Worm (Caenorhabditis elegans) whole organism, early embryonic: ENCODE measurements around the gene F40G9.5.

ENCODE experiments used
- B0310.2 ChIP-seq: sonication (generic microtip); optimal IDR thresholded peaks from 2 replicates; lab custom pipeline; 2016; ENCODE audit warnings: mild to moderate bottlenecking, missing genetic modification characterization, missing compliant biosample characterization
- F13C5.2 ChIP-seq: sonication (generic microtip); optimal IDR thresholded peaks from 2 replicates; lab custom pipeline; 2017; ENCODE audit warnings: mild to moderate bottlenecking, missing genetic modification characterization, inconsistent platforms, missing compliant biosample characterization
- aly-1 ChIP-seq: sonication (generic microtip); optimal IDR thresholded peaks from 2 replicates; lab custom pipeline; 2016; ENCODE audit warnings: missing genetic modification characterization, missing compliant biosample characterization
- ama-1 ChIP-seq: fragments of 150-350 bp; optimal IDR thresholded peaks from 2 replicates; lab custom pipeline; 2014
- ceh-13 ChIP-seq: fragments of 200-800 bp; sonication (Bioruptor generic); optimal IDR thresholded peaks from 2 replicates; lab custom pipeline; 2018; ENCODE audit warnings: mild to moderate bottlenecking, missing genetic modification characterization, missing compliant biosample characterization
- ceh-36 ChIP-seq: sonication (generic microtip); optimal IDR thresholded peaks from 2 replicates; lab custom pipeline; 2016; ENCODE audit warnings: missing genetic modification characterization, inconsistent platforms, missing compliant biosample characterization
- ets-7 ChIP-seq: sonication (generic microtip); optimal IDR thresholded peaks from 2 replicates; lab custom pipeline; 2016; ENCODE audit warnings: missing genotype, missing genetic modification characterization, missing compliant biosample characterization
- flt-1 ChIP-seq: fragments of 200-800 bp; sonication (Bioruptor generic); IDR thresholded peaks from 2 replicates; pipeline ENCODE4 v1.3.6; 2022; ENCODE audit warnings: missing genetic modification characterization, missing compliant biosample characterization
- hmbx-1 ChIP-seq: sonication (generic microtip); optimal IDR thresholded peaks from 2 replicates; lab custom pipeline; 2016; ENCODE audit warnings: mild to moderate bottlenecking, missing genetic modification characterization, missing compliant biosample characterization
- hmg-4 ChIP-seq: fragments of 200-800 bp; sonication (Bioruptor generic); optimal IDR thresholded peaks from 2 replicates; lab custom pipeline; 2018; ENCODE audit warnings: mild to moderate bottlenecking, missing genetic modification characterization, missing compliant biosample characterization
- hnd-1 ChIP-seq: sonication (generic microtip); optimal IDR thresholded peaks from 2 replicates; lab custom pipeline; 2016; ENCODE audit warnings: missing genetic modification characterization, missing compliant biosample characterization
- pes-1 ChIP-seq: fragments of 200-800 bp; sonication (Bioruptor generic); IDR thresholded peaks from 2 replicates; pipeline ENCODE4 v1.3.6; 2022; ENCODE audit warnings: missing genetic modification reagents, missing genetic modification characterization, missing compliant biosample characterization
- scrt-1 ChIP-seq: fragments of 200-800 bp; sonication (Bioruptor generic); IDR thresholded peaks from 2 replicates; pipeline ENCODE4 v1.3.6; 2022; ENCODE audit warnings: missing genetic modification characterization, missing compliant biosample characterization
- sea-1 ChIP-seq: fragments of 200-800 bp; sonication (Bioruptor generic); conservative IDR thresholded peaks from 2 replicates; pipeline ENCODE4 v1.3.6; 2022; ENCODE audit warnings: missing genetic modification characterization, missing compliant biosample characterization
- tbx-11 ChIP-seq: fragments of 200-800 bp; sonication (Bioruptor generic); IDR thresholded peaks from 2 replicates; pipeline ENCODE4 v1.3.6; 2022; ENCODE audit warnings: missing genetic modification characterization, missing compliant biosample characterization
- tbx-37 ChIP-seq: fragments of 200-800 bp; sonication (Bioruptor generic); conservative IDR thresholded peaks from 2 replicates; pipeline ENCODE4 v1.3.6; 2022; ENCODE audit warnings: missing genetic modification reagents, missing genetic modification characterization, missing compliant biosample characterization
- tra-4 ChIP-seq: sonication (generic microtip); optimal IDR thresholded peaks from 2 replicates; lab custom pipeline; 2017; ENCODE audit warnings: missing genetic modification characterization, missing compliant biosample characterization

F40G9.5 gene

DNA sequence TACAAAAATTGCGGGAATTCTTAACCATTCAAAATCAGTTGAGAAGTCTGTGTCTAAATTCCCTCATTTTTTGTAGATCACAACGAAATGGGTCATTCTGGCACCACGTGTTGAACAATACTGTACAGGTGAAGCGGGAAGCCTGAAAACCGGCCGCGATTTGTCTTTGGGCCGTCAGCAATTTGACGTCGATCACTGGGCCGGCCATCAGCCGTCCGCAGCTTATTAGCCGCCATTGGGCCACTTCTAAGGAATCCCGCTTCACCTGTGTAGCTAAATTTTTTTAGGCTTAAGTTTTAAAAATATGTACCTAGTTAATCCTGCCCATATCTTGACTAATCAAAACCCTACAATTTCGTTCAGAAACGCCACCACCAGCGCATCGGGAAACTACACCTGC lies 21.4 kb upstream of the F40G9.5 start:
- no peak for TF ChIP-seq aly-1 (tag; lab: Kevin White, UChicago)
- no peak for TF ChIP-seq scrt-1 (GFP tag; lab: Robert Waterston, UW)
- no peak for TF ChIP-seq hnd-1 (tag; lab: Kevin White, UChicago)
- no peak for TF ChIP-seq tra-4 (tag; lab: Kevin White, UChicago)
- no peak for TF ChIP-seq tbx-37 (GFP tag; lab: Robert Waterston, UW)
- no peak for TF ChIP-seq tbx-11
- TF ChIP-seq flt-1 (GFP tag; lab: Robert Waterston, UW) = no peak
- TF ChIP-seq ets-7 (tag; lab: Kevin White, UChicago) = no peak
- no peak for TF ChIP-seq pes-1 (GFP tag; lab: Robert Waterston, UW)

DNA sequence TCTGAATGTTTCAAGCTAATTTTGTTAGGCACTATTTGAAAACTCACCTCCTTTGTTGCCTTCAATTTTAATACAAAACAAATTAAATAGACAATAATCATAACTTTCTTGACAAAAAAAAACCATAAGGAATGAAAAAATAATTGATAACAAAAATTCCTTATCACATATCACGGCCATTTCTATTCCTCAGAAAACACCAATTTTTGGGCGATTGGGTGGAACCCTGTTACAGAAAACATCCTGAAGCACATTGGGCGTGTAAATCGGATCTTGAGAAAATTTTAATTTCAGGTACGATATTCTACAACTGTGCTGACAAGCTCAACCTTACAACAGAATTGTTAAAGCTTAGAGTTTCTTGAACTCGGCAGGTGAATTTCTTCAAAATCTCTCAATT lies 16.3 kb upstream of the F40G9.5 start, which contains the start of gene F40G9.8:
TSS of gene F40G9.8 (minus strand) at position 101 of the 400 bp plus-strand sequence.
- TF ChIP-seq ceh-36 (tag; lab: Kevin White, UChicago) (no peak), B0310.2 (tag; lab: Kevin White, UChicago) (no peak), flt-1 (GFP tag; lab: Robert Waterston, UW) (no peak), hnd-1 (tag; lab: Kevin White, UChicago) (no peak), scrt-1 (GFP tag; lab: Robert Waterston, UW) (no peak), tbx-11 (no peak), ceh-13 (no peak), ets-7 (tag; lab: Kevin White, UChicago) (no peak), aly-1 (tag; lab: Kevin White, UChicago) (no peak), hmg-4 (GFP tag; lab: Kevin White, UChicago) (no peak), sea-1 (GFP tag; lab: Robert Waterston, UW) (no peak), ama-1 (no peak), tbx-37 (GFP tag; lab: Robert Waterston, UW) (no peak)

DNA sequence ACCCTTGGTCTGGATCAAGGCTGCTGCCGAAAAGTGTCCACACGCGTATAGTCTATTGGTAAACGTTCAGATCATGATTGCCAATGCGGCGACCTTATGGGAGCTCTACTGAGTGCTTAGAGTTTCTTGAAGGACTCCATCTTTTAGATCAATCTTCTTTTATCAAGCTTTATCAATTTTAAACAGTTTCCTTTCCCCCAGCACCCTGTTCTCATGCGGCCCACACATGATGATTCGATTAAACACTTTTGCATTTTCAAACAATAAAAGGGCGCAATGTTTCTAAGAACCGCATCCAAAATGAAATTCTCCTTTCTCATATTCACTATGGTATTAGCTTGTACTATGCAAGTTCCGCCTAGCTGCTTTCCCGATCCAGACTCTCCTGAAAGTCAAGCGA lies 15.7 kb upstream of the F40G9.5 start, which contains the start of gene F40G9.7:
TSS of gene F40G9.7 (plus strand) at position 301 of the 400 bp plus-strand sequence.
- TF ChIP-seq hmbx-1 (tag; lab: Kevin White, UChicago) (no peak), ets-7 (tag; lab: Kevin White, UChicago) (no peak), pes-1 (GFP tag; lab: Robert Waterston, UW) (no peak), scrt-1 (GFP tag; lab: Robert Waterston, UW) (no peak), flt-1 (GFP tag; lab: Robert Waterston, UW) (no peak), hmg-4 (GFP tag; lab: Kevin White, UChicago) (no peak), ceh-36 (tag; lab: Kevin White, UChicago) (no peak), F13C5.2 (tag; lab: Kevin White, UChicago) (no peak), tra-4 (tag; lab: Kevin White, UChicago) (no peak)

DNA sequence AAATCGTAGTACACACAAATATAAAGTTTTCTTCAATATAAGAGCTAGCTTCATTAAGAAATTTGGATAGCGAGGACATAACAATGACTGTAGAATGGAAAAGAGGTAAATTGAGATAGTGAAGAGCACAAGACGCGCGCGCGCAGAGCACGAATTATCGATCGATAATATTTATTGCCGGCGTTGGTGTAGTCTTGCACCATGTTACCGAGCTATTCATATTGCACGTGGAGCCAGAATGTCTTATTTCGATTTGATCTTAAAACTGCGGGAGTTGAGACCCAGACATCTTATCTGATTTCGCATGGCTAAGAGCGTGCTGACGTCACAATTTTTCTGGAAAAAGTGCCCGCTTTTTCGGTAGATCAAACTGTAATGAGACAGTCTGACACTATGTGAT lies 11.6 kb upstream of the F40G9.5 start, which contains the start of gene F40G9.18:
TSS of gene F40G9.18 (minus strand) at position 101 of the 400 bp plus-strand sequence.
- no peak for TF ChIP-seq ceh-36 (tag; lab: Kevin White, UChicago)
- no peak for TF ChIP-seq aly-1 (tag; lab: Kevin White, UChicago)
- TF ChIP-seq F13C5.2 (tag; lab: Kevin White, UChicago) = no peak
- no peak for TF ChIP-seq hnd-1 (tag; lab: Kevin White, UChicago)
- TF ChIP-seq scrt-1 (GFP tag; lab: Robert Waterston, UW) = no peak
- no peak for TF ChIP-seq tra-4 (tag; lab: Kevin White, UChicago)
- no peak for TF ChIP-seq B0310.2 (tag; lab: Kevin White, UChicago)
- TF ChIP-seq sea-1 (GFP tag; lab: Robert Waterston, UW) = no peak
- no peak for TF ChIP-seq ceh-13
- TF ChIP-seq ama-1 = no peak
- no peak for TF ChIP-seq ets-7 (tag; lab: Kevin White, UChicago)
- TF ChIP-seq flt-1 (GFP tag; lab: Robert Waterston, UW) = no peak
- TF ChIP-seq pes-1 (GFP tag; lab: Robert Waterston, UW) = no peak
- no peak for TF ChIP-seq tbx-11
- TF ChIP-seq hmbx-1 (tag; lab: Kevin White, UChicago) = no peak
- TF ChIP-seq hmg-4 (GFP tag; lab: Kevin White, UChicago) = no peak
- no peak for TF ChIP-seq tbx-37 (GFP tag; lab: Robert Waterston, UW)

DNA sequence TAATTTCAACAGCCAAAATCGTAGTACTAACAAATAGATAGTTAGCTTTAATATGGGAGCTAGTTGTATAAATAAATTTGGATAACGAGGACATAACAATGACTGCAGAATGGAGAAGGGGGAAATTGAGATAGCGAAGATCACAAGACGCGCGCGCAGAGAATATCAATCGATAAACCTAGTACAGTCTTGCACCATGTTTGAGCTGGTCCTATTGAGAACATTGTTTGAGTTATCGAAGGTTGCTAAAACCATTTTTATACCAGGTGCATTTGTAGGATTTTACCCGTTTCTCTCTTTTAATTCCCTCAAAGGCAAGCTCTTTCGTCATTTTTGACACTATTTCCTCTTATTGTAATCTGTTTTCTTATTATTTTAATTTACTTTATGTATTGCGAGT lies 9.4 kb upstream of the F40G9.5 start, which contains the start of the genes F40G9.9 and F40G9.12:
TSS of gene F40G9.9 (minus strand) at position 101 of the 400 bp plus-strand sequence.
TSS of gene F40G9.12 (plus strand) at position 231 of the 400 bp plus-strand sequence.
- TF ChIP-seq tra-4 (tag; lab: Kevin White, UChicago) (no peak), ets-7 (tag; lab: Kevin White, UChicago) (no peak), tbx-37 (GFP tag; lab: Robert Waterston, UW) (no peak), hmbx-1 (tag; lab: Kevin White, UChicago) (no peak), ceh-36 (tag; lab: Kevin White, UChicago) (no peak), scrt-1 (GFP tag; lab: Robert Waterston, UW) (no peak), hnd-1 (tag; lab: Kevin White, UChicago) (no peak), pes-1 (GFP tag; lab: Robert Waterston, UW) (no peak), flt-1 (GFP tag; lab: Robert Waterston, UW) (no peak), sea-1 (GFP tag; lab: Robert Waterston, UW) (no peak), B0310.2 (tag; lab: Kevin White, UChicago) (no peak), hmg-4 (GFP tag; lab: Kevin White, UChicago) (no peak)

DNA sequence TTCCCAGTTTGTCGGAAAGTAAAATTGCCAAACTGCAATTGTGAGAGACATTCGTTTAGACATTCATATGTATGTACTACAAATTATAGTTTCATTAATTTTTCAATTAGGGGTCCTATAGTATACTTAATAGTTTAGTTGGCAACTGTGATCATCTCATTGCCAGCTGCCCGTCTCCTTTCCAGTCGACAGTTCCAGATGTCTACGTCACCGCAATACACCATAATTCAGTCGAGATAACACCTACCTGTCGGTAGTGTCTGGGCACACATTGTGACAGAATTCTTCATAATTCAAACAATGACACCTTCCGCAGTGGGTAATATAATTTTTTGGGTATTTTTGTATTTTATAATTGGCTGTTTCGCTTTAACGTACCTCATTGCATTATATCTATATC lies 7.6 kb upstream of the F40G9.5 start, which contains the start of gene F40G9.19:
TSS of gene F40G9.19 (plus strand) at position 301 of the 400 bp plus-strand sequence.
- TF ChIP-seq tbx-37 (GFP tag; lab: Robert Waterston, UW) (no peak), tra-4 (tag; lab: Kevin White, UChicago) (no peak), scrt-1 (GFP tag; lab: Robert Waterston, UW) (no peak), ceh-13 (no peak), ama-1 (no peak), hmbx-1 (tag; lab: Kevin White, UChicago) (no peak), sea-1 (GFP tag; lab: Robert Waterston, UW) (no peak), hmg-4 (GFP tag; lab: Kevin White, UChicago) (no peak), aly-1 (tag; lab: Kevin White, UChicago) (no peak)

DNA sequence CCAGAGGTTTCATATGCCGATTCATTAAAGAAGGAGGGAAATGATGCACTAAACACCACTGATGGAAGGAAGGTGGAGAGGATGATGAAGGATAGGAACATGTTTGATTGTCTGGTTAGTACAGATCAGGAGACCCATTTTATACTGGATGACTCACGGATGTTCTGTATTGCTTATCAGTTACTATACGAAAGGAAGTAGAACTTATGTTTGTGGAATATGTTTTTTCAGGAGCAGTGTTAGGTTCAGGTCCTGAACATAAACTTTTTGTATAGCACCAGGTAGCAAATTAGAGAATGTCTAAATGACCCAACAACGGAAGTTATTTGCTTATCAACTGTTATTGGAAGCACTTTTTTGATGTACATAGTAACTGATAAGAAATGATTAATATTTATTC lies 5.3 kb upstream of the F40G9.5 start, which contains the start of gene clec-148:
TSS of gene clec-148 (minus strand) at position 101 of the 400 bp plus-strand sequence.
- TF ChIP-seq flt-1 (GFP tag; lab: Robert Waterston, UW) (no peak), tbx-11 (no peak), tra-4 (tag; lab: Kevin White, UChicago) (no peak), tbx-37 (GFP tag; lab: Robert Waterston, UW) (no peak), hnd-1 (tag; lab: Kevin White, UChicago) (no peak), sea-1 (GFP tag; lab: Robert Waterston, UW) (no peak), pes-1 (GFP tag; lab: Robert Waterston, UW) (no peak), ama-1 (no peak), B0310.2 (tag; lab: Kevin White, UChicago) (no peak), aly-1 (tag; lab: Kevin White, UChicago) (no peak), ceh-36 (tag; lab: Kevin White, UChicago) (no peak), ceh-13 (no peak), F13C5.2 (tag; lab: Kevin White, UChicago) (no peak), hmbx-1 (tag; lab: Kevin White, UChicago) (no peak)
